Worm (Caenorhabditis elegans): ENCODE measurements around the gene srw-59.

- TF ChIP-seq dmd-4 (tag; optimal IDR thresholded peaks at IDR 0.05; ENCODE audit: borderline replicate concordance) (no peak), ceh-18 (tag; optimal IDR thresholded peaks at IDR 0.05) (no peak), nfya-1 (tag; optimal IDR thresholded peaks at IDR 0.05) (no peak), rnt-1 (tag; optimal IDR thresholded peaks at IDR 0.05) (no peak), elt-2 (tag; optimal IDR thresholded peaks at IDR 0.05) (no peak), ama-1 (optimal IDR thresholded peaks at IDR 0.05) (no peak), unc-55 (GFP tag; optimal IDR thresholded peaks at IDR 0.05) (no peak), pha-4 (tag; optimal IDR thresholded peaks at IDR 0.05) (no peak), ceh-9 (tag; optimal IDR thresholded peaks at IDR 0.05) (no peak), pqm-1 (tag; optimal IDR thresholded peaks at IDR 0.05) (no peak), nhr-11 (tag; optimal IDR thresholded peaks at IDR 0.05) (no peak), ceh-22 (tag; optimal IDR thresholded peaks at IDR 0.05) (no peak), tbx-2 (tag; optimal IDR thresholded peaks at IDR 0.05) (no peak)
These were observed 27.8 kb downstream of the srw-59 start, which contains the start of gene F35E8.13 for ce11 chrV:15922979-15923378.

Data from whole organism, late embryonic.